Worm (Caenorhabditis elegans) whole organism, L1 larva: ENCODE results near the gene Y37A1A.2.
A peak's percentile ranks its signal among the peaks of the same experiment; 100 is the strongest.

ENCODE experiments used
- Y116A8C.19 ChIP-seq: sonication (generic microtip); optimal IDR thresholded peaks from 2 replicates; lab custom pipeline; 2016; ENCODE audit warnings: missing compliant biosample characterization, missing genetic modification characterization, borderline replicate concordance
- aha-1 ChIP-seq: fragments of 150-350 bp; optimal IDR thresholded peaks from 2 replicates; lab custom pipeline; 2014; ENCODE audit warnings: missing biosample characterization, missing genetic modification characterization
- alr-1 ChIP-seq: fragments of 200-800 bp; sonication (Bioruptor generic); optimal IDR thresholded peaks from 2 replicates; lab custom pipeline; 2018; ENCODE audit warnings: borderline replicate concordance, mild to moderate bottlenecking, missing genetic modification characterization, missing compliant biosample characterization
- blmp-1 ChIP-seq: fragments of 150-350 bp; optimal IDR thresholded peaks from 2 replicates; lab custom pipeline; 2014; ENCODE audit warnings: missing biosample characterization, missing genetic modification characterization
- ceh-8 ChIP-seq: fragments of 200-800 bp; sonication (Bioruptor generic); optimal IDR thresholded peaks from 2 replicates; lab custom pipeline; 2018; ENCODE audit warnings: mild to moderate bottlenecking, missing genetic modification characterization, moderate library complexity, missing compliant biosample characterization
- ceh-82 ChIP-seq, 3 experiments: fragments of 150-350 bp in 1 of 3; sonication (generic microtip) in 2 of 3; optimal IDR thresholded peaks; 2 replicates each; lab custom pipeline; 2014 to 2017; ENCODE audit warnings: missing biosample characterization in 3 of 3, missing genetic modification characterization in 3 of 3
- ces-1 ChIP-seq: fragments of 150-350 bp; optimal IDR thresholded peaks from 2 replicates; lab custom pipeline; 2014; ENCODE audit warnings: missing biosample characterization, missing genetic modification reagents, missing genetic modification characterization
- dpl-1 ChIP-seq, 3 experiments: fragments of 150-350 bp in 2 of 3; sonication (generic microtip) in 1 of 3; optimal IDR thresholded peaks; 2 replicates each; lab custom pipeline; 2014 to 2017; ENCODE audit warnings: missing biosample characterization in 3 of 3, missing genetic modification characterization in 3 of 3, missing genetic modification reagents in 3 of 3
- dsc-1 ChIP-seq: sonication (generic microtip); optimal IDR thresholded peaks from 2 replicates; lab custom pipeline; 2016; ENCODE audit warnings: mild to moderate bottlenecking, missing genetic modification characterization, missing compliant biosample characterization
- efl-3 ChIP-seq: fragments of 200-800 bp; sonication (Bioruptor generic); optimal IDR thresholded peaks from 2 replicates; lab custom pipeline; 2018; ENCODE audit warnings: mild to moderate bottlenecking, missing genetic modification characterization, missing compliant biosample characterization
- egl-13 ChIP-seq: sonication (generic microtip); optimal IDR thresholded peaks from 2 replicates; lab custom pipeline; 2016; ENCODE audit warnings: missing genotype, missing genetic modification reagents, missing genetic modification characterization, missing compliant biosample characterization
- egl-27 ChIP-seq, 2 experiments: fragments of 150-350 bp in 1 of 2; sonication (generic microtip); optimal IDR thresholded peaks; 3 replicates each; lab custom pipeline; 2017 to 2018; ENCODE audit warnings: missing biosample characterization in 2 of 2, missing genetic modification characterization in 2 of 2, missing genetic modification reagents in 2 of 2
- elt-3 ChIP-seq, 6 experiments: fragments of 150-350 bp in 1 of 6; sonication (generic microtip); optimal IDR thresholded peaks; 2 replicates each; lab custom pipeline; 2017 to 2018; ENCODE audit warnings: missing biosample characterization in 6 of 6, missing genetic modification characterization in 6 of 6, inconsistent platforms in 1 of 6
- ets-5 ChIP-seq: fragments of 200-800 bp; sonication (Bioruptor generic); IDR thresholded peaks from 2 replicates; pipeline ENCODE4 v1.3.6; 2022; ENCODE audit warnings: missing genetic modification characterization, missing compliant biosample characterization
- fkh-10 ChIP-seq: sonication (generic microtip); optimal IDR thresholded peaks from 2 replicates; lab custom pipeline; 2017; ENCODE audit warnings: missing biosample characterization, missing genetic modification reagents, missing genetic modification characterization
- hpl-2 ChIP-seq: fragments of 150-350 bp; optimal IDR thresholded peaks from 2 replicates; lab custom pipeline; 2014; ENCODE audit warnings: missing biosample characterization, missing genetic modification reagents, missing genetic modification characterization
- isw-1 ChIP-seq: fragments of 200-800 bp; sonication (Bioruptor generic); IDR thresholded peaks from 2 replicates; pipeline ENCODE4 v1.3.6; 2022; ENCODE audit warnings: missing genetic modification characterization, missing compliant biosample characterization
- lin-13 ChIP-seq: fragments of 150-350 bp; optimal IDR thresholded peaks from 2 replicates; lab custom pipeline; 2014; ENCODE audit warnings: missing biosample characterization, missing genetic modification reagents, missing genetic modification characterization
- lin-15B ChIP-seq: fragments of 150-350 bp; sonication (generic microtip); optimal IDR thresholded peaks from 3 replicates; lab custom pipeline; 2014; ENCODE audit warnings: missing biosample characterization, missing genetic modification characterization
- lin-35 ChIP-seq, 2 experiments: fragments of 150-350 bp; optimal IDR thresholded peaks; 2 replicates each; lab custom pipeline; 2014; ENCODE audit warnings: missing biosample characterization in 2 of 2, missing genetic modification characterization in 2 of 2, missing genetic modification reagents in 2 of 2
- lir-3 ChIP-seq: sonication (generic microtip); optimal IDR thresholded peaks from 2 replicates; lab custom pipeline; 2016; ENCODE audit warnings: mild to moderate bottlenecking, missing genetic modification characterization, moderate library complexity, missing compliant biosample characterization; ENCODE audit not compliant: poor library complexity
- mab-9 ChIP-seq: fragments of 200-800 bp; sonication (Bioruptor generic); IDR thresholded peaks from 2 replicates; pipeline ENCODE4 v1.3.6; 2022; ENCODE audit warnings: missing genetic modification reagents, missing genetic modification characterization, missing compliant biosample characterization
- mdl-1 ChIP-seq, 2 experiments: fragments of 150-350 bp; optimal IDR thresholded peaks; 2 replicates each; lab custom pipeline; 2014 to 2017; ENCODE audit warnings: missing biosample characterization in 2 of 2, missing genetic modification characterization in 2 of 2, inconsistent platforms in 1 of 2
- mep-1 ChIP-seq: fragments of 150-350 bp; optimal IDR thresholded peaks from 2 replicates; lab custom pipeline; 2014; ENCODE audit warnings: missing biosample characterization, missing genetic modification characterization
- nhr-11 ChIP-seq: fragments of 150-350 bp; optimal IDR thresholded peaks from 2 replicates; lab custom pipeline; 2014; ENCODE audit warnings: missing biosample characterization, missing genetic modification characterization
- nhr-12 ChIP-seq: sonication (generic microtip); optimal IDR thresholded peaks from 2 replicates; lab custom pipeline; 2017; ENCODE audit warnings: missing biosample characterization, missing genetic modification characterization
- nhr-20 ChIP-seq: sonication (generic microtip); optimal IDR thresholded peaks from 2 replicates; lab custom pipeline; 2016; ENCODE audit warnings: mild to moderate bottlenecking, missing genetic modification characterization, missing compliant biosample characterization
- nhr-28 ChIP-seq: fragments of 150-350 bp; optimal IDR thresholded peaks from 2 replicates; lab custom pipeline; 2014; ENCODE audit warnings: missing biosample characterization, missing genetic modification characterization
- nhr-47 ChIP-seq: sonication (generic microtip); optimal IDR thresholded peaks from 2 replicates; lab custom pipeline; 2016; ENCODE audit warnings: mild to moderate bottlenecking, missing genetic modification characterization, moderate library complexity, missing compliant biosample characterization
- nhr-71 ChIP-seq: sonication (generic microtip); optimal IDR thresholded peaks from 2 replicates; lab custom pipeline; 2016; ENCODE audit warnings: mild to moderate bottlenecking, missing genetic modification characterization, moderate library complexity, missing compliant biosample characterization
- nhr-77 ChIP-seq: fragments of 150-350 bp; optimal IDR thresholded peaks from 2 replicates; lab custom pipeline; 2014; ENCODE audit warnings: missing biosample characterization, missing genetic modification characterization
- pag-3 ChIP-seq: sonication (generic microtip); optimal IDR thresholded peaks from 2 replicates; lab custom pipeline; 2017; ENCODE audit warnings: missing genetic modification characterization, mild to moderate bottlenecking, missing compliant biosample characterization, antibody characterized with exemption, borderline replicate concordance; ENCODE audit not compliant: insufficient read depth
- pax-3 ChIP-seq: fragments of 200-800 bp; sonication (Bioruptor generic); optimal IDR thresholded peaks from 2 replicates; lab custom pipeline; 2018; ENCODE audit warnings: mild to moderate bottlenecking, missing genetic modification characterization, moderate library complexity, missing compliant biosample characterization
- snpc-4 ChIP-seq: fragments of 150-350 bp; optimal IDR thresholded peaks from 2 replicates; lab custom pipeline; 2014; ENCODE audit warnings: missing biosample characterization, missing genetic modification characterization
- snu-23 ChIP-seq: sonication (generic microtip); optimal IDR thresholded peaks from 2 replicates; lab custom pipeline; 2016; ENCODE audit warnings: missing genetic modification characterization, missing compliant biosample characterization
- sup-37 ChIP-seq: fragments of 200-800 bp; sonication (Bioruptor generic); optimal IDR thresholded peaks from 2 replicates; lab custom pipeline; 2018; ENCODE audit warnings: mild to moderate bottlenecking, missing genetic modification characterization, missing compliant biosample characterization
- swsn-7 ChIP-seq: sonication (generic microtip); optimal IDR thresholded peaks from 2 replicates; lab custom pipeline; 2016; ENCODE audit warnings: missing genetic modification characterization, missing compliant biosample characterization
- tbx-2 ChIP-seq: sonication (generic microtip); optimal IDR thresholded peaks from 2 replicates; lab custom pipeline; 2016; ENCODE audit warnings: missing genetic modification characterization, missing compliant biosample characterization
- unc-30 ChIP-seq: sonication (generic microtip); optimal IDR thresholded peaks from 2 replicates; lab custom pipeline; 2017; ENCODE audit warnings: missing biosample characterization, missing genetic modification characterization
- unc-62 ChIP-seq: fragments of 150-350 bp; optimal IDR thresholded peaks from 2 replicates; lab custom pipeline; 2014; ENCODE audit warnings: missing biosample characterization, missing genetic modification reagents, missing genetic modification characterization
- zag-1 ChIP-seq: fragments of 150-350 bp; optimal IDR thresholded peaks from 2 replicates; lab custom pipeline; 2014; ENCODE audit warnings: missing biosample characterization, missing genetic modification characterization
- zip-4 ChIP-seq: fragments of 200-800 bp; sonication (Bioruptor generic); optimal IDR thresholded peaks from 2 replicates; lab custom pipeline; 2018; ENCODE audit warnings: mild to moderate bottlenecking, missing genetic modification characterization, moderate library complexity, missing compliant biosample characterization
- ztf-11 ChIP-seq, 2 experiments: sonication (generic microtip); optimal IDR thresholded peaks; 2 replicates each; lab custom pipeline; 2016 to 2017; ENCODE audit warnings: missing genetic modification characterization in 2 of 2, missing biosample characterization in 1 of 2, missing compliant biosample characterization in 1 of 2

The Y37A1A.2 gene

ce11 chrIV:13887408-13888163, 25.2 kb downstream of the Y37A1A.2 start, which contains the start of gene lin-66 (continued):
- TF ChIP-seq mdl-1 (tag; optimal IDR thresholded peaks at IDR 0.05; lab: Kevin White, UChicago), result peak in 1 of 2 experiments; percentile 90
- TF ChIP-seq pag-3, result no peak
- TF ChIP-seq nhr-12 (tag; lab: Kevin White, UChicago), result no peak
- TF ChIP-seq isw-1 (GFP tag; lab: Robert Waterston, UW), result peak; percentile 80
- TF ChIP-seq pax-3 (tag; lab: Kevin White, UChicago), result peak; percentile 70
- TF ChIP-seq nhr-11 (tag; lab: Kevin White, UChicago), result peak; percentile 26
- TF ChIP-seq ces-1, result no peak
- peak; percentile 78 for TF ChIP-seq lin-13 (GFP tag; lab: Kevin White, UChicago)
- TF ChIP-seq tbx-2 (tag; lab: Kevin White, UChicago), result peak; percentile 90
- TF ChIP-seq elt-3 (tag; optimal IDR thresholded peaks at IDR 0.05; lab: Kevin White, UChicago), result peak in 3 of 6 experiments; percentile 3 to 53 (median 13)
- TF ChIP-seq ceh-82 (tag; optimal IDR thresholded peaks at IDR 0.05; lab: Kevin White, UChicago), result peak; percentile 73 to 89 (median 80)
- TF ChIP-seq swsn-7, result peak; percentile 92
- no peak for TF ChIP-seq unc-62 (GFP tag; lab: Kevin White, UChicago)
- TF ChIP-seq nhr-47 (tag; lab: Kevin White, UChicago), result peak; percentile 90
- TF ChIP-seq efl-3 (GFP tag; lab: Kevin White, UChicago), result no peak
- peak; percentile 73 for TF ChIP-seq blmp-1
- no peak for TF ChIP-seq alr-1 (tag; lab: Kevin White, UChicago)
- TF ChIP-seq ztf-11 (tag; optimal IDR thresholded peaks at IDR 0.05; lab: Kevin White, UChicago), result peak in 1 of 2 experiments; percentile 74
- TF ChIP-seq ets-5, result no peak
- no peak for TF ChIP-seq Y116A8C.19
- TF ChIP-seq snu-23, result peak; percentile 96
- TF ChIP-seq lir-3 (tag; lab: Kevin White, UChicago), result peak; percentile 62
- TF ChIP-seq mab-9 (GFP tag; lab: Robert Waterston, UW), result peak; percentile 64
- TF ChIP-seq zag-1 (tag; lab: Kevin White, UChicago), result no peak
- peak; percentile 33 for TF ChIP-seq snpc-4 (tag; lab: Kevin White, UChicago)
- TF ChIP-seq sup-37 (GFP tag; lab: Kevin White, UChicago), result peak; percentile 51
- TF ChIP-seq dsc-1 (tag; lab: Kevin White, UChicago), result peak; percentile 75
- peak; percentile 56 to 68 for TF ChIP-seq lin-35 (GFP tag; optimal IDR thresholded peaks at IDR 0.05; lab: Kevin White, UChicago)
- TF ChIP-seq nhr-28 (tag; lab: Kevin White, UChicago), result no peak
- peak; percentile 64 for TF ChIP-seq zip-4
- TF ChIP-seq egl-13, result peak; percentile 77
- peak; percentile 47 for TF ChIP-seq lin-15B (tag; lab: Kevin White, UChicago)
- peak; percentile 84 for TF ChIP-seq nhr-77 (tag; lab: Kevin White, UChicago)
- TF ChIP-seq hpl-2 (GFP tag; lab: Kevin White, UChicago), result peak; percentile 78
- peak; percentile 62 for TF ChIP-seq ceh-8
- TF ChIP-seq dpl-1 (GFP tag; optimal IDR thresholded peaks at IDR 0.05; lab: Kevin White, UChicago), result peak; percentile 36 to 55 (median 36)
- peak in 1 of 2 experiments; percentile 44 for TF ChIP-seq egl-27 (tag; optimal IDR thresholded peaks at IDR 0.05; lab: Kevin White, UChicago)
- TF ChIP-seq aha-1, result peak; percentile 18
- peak; percentile 96 for TF ChIP-seq nhr-71 (tag; lab: Kevin White, UChicago)
- TF ChIP-seq nhr-20 (tag; lab: Kevin White, UChicago), result peak; percentile 90
- TF ChIP-seq mep-1 (tag; lab: Kevin White, UChicago), result peak; percentile 41
- TF ChIP-seq unc-30 (tag; lab: Kevin White, UChicago), result no peak
- peak; percentile 61 for TF ChIP-seq fkh-10 (GFP tag; lab: Kevin White, UChicago)
